Worm (Caenorhabditis elegans): Measurements from ENCODE around the gene F52F10.2.
A peak's percentile ranks its signal among the peaks of the same experiment; 100 is the strongest.

F52F10.2 gene

ce11 chrV:1570679-1571078 is 22.7 kb downstream of the F52F10.2 start:
- TF ChIP-seq F49E8.2 (tag; optimal IDR thresholded peaks at IDR 0.05; ENCODE audit: borderline replicate concordance) (no peak), egl-43 (GFP tag; IDR thresholded peaks at IDR 0.05) (no peak), fkh-10 (GFP tag; optimal IDR thresholded peaks at IDR 0.05) (no peak), Y48G9A.11 (GFP tag; IDR thresholded peaks at IDR 0.05) (no peak), snpc-1.2 (GFP tag; IDR thresholded peaks at IDR 0.05) (no peak), snpc-4 (tag; optimal IDR thresholded peaks at IDR 0.05) (no peak), cey-2 (tag; optimal IDR thresholded peaks at IDR 0.05; ENCODE audit: borderline replicate concordance, insufficient read depth) (no peak), lir-3 (tag; optimal IDR thresholded peaks at IDR 0.05) (no peak)

DNA sequence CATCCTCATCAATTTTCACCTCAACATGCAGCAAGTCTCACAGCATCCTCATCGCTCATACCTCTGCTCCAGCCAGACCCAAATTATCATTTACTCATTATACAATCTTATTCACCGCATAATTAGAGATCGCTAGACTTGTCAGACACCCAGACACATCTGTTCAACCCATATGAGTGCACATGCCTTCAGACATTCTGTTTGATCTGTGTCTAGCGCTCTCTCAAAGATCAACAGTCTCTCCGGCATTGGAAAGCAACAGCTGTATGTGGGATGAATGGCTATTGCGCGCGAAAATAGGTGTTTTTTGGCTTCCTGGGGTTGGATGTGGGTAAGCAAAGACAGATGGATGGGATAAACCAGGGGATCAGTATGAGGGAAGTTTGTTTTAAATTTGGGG is 24.6 kb downstream of the F52F10.2 start:
- no peak for TF ChIP-seq nhr-102 (tag; optimal IDR thresholded peaks at IDR 0.05)
- TF ChIP-seq dmd-9 (GFP tag; IDR thresholded peaks at IDR 0.05): 0 out of 2 replicates have a peak, but pooled peaks have one; percentile 26

DNA sequence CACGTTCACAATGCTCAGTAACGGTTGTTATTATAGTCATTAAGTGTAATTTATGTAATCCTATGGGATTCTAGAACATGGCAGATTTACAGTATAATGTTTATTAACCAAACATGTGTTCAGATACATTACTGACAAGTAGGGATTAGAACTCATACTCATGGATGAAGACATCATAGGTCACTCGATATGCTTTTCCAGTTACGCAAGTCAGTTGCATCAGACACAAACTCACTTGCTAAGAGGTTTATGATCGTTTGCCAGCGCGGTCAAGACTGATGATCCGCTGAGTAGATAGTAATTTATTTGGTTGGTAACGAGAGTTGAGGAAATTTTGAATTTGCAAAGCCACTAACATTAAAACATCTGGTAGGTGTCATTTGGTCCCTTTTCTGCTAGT is 26.7 kb downstream of the F52F10.2 start:
- TF ChIP-seq unc-62 (GFP tag; optimal IDR thresholded peaks at IDR 0.05 in 1 of 2) (peak in 1 of 2 experiments; percentile 41), unc-62 (tag; optimal IDR thresholded peaks at IDR 0.05) (no peak), aha-1 (tag) (peak; percentile 79), hlh-11 (tag; optimal IDR thresholded peaks at IDR 0.05) (no peak)

DNA sequence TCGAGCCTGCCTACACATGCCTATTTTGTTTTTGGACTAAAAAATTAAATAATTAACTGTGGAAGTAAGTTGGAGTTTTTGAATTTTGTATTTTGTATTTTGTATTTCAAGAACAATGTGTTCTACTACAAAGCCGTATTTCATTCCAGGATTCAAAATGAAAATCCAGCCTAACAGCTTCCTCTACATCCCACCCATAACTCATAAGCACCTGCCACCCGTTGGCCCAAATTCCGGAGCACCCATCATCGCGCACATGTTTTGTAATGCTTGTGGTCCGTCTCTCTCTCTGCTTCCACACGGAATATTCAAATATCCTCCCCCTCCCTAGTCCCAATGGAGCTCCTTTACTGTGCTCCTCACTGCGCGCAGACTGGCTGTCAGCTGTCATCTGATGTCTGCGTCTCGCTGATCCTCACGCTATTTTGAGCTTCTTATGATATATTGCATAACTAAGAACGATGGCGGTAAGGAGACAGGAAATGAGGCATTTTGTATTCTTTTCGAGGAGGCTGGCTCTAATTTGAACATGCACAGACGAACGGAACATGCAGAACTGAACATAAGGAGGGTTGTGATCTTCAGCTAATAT is 27.6 kb downstream of the F52F10.2 start:
- TF ChIP-seq nhr-6 (tag; optimal IDR thresholded peaks at IDR 0.05): no peak
- no peak for TF ChIP-seq rbr-2 (tag; optimal IDR thresholded peaks at IDR 0.05)
- peak in 1 of 2 experiments; percentile 91 for TF ChIP-seq unc-62 (GFP tag; optimal IDR thresholded peaks at IDR 0.05 in 1 of 2)
- no peak for TF ChIP-seq unc-62 (tag; optimal IDR thresholded peaks at IDR 0.05)
- TF ChIP-seq ceh-32 (tag; optimal IDR thresholded peaks at IDR 0.05; ENCODE audit: poor library complexity): no peak
- no peak for TF ChIP-seq ztf-11 (tag; optimal IDR thresholded peaks at IDR 0.05)
- TF ChIP-seq nhr-77 (tag; optimal IDR thresholded peaks at IDR 0.05): no peak
- no peak for TF ChIP-seq mdl-1 (tag; optimal IDR thresholded peaks at IDR 0.05)

- peak; percentile 94 for TF ChIP-seq aha-1 (tag)
- no peak for TF ChIP-seq dpl-1 (GFP tag; optimal IDR thresholded peaks at IDR 0.05)
- TF ChIP-seq nhr-76 (tag; optimal IDR thresholded peaks at IDR 0.05): no peak
- peak; percentile 27; the same call in 1 of the 2 replicates for TF ChIP-seq set-16 (GFP tag; IDR thresholded peaks at IDR 0.05)
- no peak for TF ChIP-seq lin-1 (GFP tag; IDR thresholded peaks at IDR 0.05)
- TF ChIP-seq unc-62 (GFP tag; optimal IDR thresholded peaks at IDR 0.05 in 1 of 2): peak in 1 of 2 experiments; percentile 36
- no peak for TF ChIP-seq unc-62 (tag; optimal IDR thresholded peaks at IDR 0.05)
These were observed 29.3 kb downstream of the F52F10.2 start for ce11 chrV:1577092-1577709.

ce11 chrV:1578572-1579230 is 30.8 kb downstream of the F52F10.2 start:
- 0 out of 4 replicates have a peak, but pooled peaks of 1 of the 2 experiments have one; percentile 12 for TF ChIP-seq madf-5 (GFP tag; IDR thresholded peaks at IDR 0.05)
- no peak for TF ChIP-seq lin-13 (GFP tag; optimal IDR thresholded peaks at IDR 0.05)

ce11 chrV:1579790-1580189 is 31.8 kb downstream of the F52F10.2 start:
- TF ChIP-seq F26F4.8 (GFP tag; conservative IDR thresholded peaks at IDR 0.05) (no peak), ceh-44 (GFP tag; IDR thresholded peaks at IDR 0.05) (no peak), mdl-1 (tag; optimal IDR thresholded peaks at IDR 0.05) (no peak)
